Fruit fly (Drosophila melanogaster) ovary, adult (tissue): ENCODE data around the gene Sc2.

Experiments
- CG17801 ChIP-seq: fragments of 200-800 bp; optimal IDR thresholded peaks from 2 replicates; lab custom pipeline; 2019; ENCODE audit warnings: missing biosample characterization, mild to moderate bottlenecking, missing genetic modification characterization, moderate library complexity; ENCODE audit not compliant: partially characterized antibody

The Sc2 gene

dm6 chr3L:3940075-3940819 lies 37.0 kb downstream of the Sc2 start, which contains the start of gene CG12766:
Gene CG12766, minus strand, starts transcription at chr3L:3940125.
- peak; percentile 46 for TF ChIP-seq CG17801 (GFP tag; lab: Kevin White, UChicago)

dm6 chr3L:3942241-3943028 lies 39.1 kb downstream of the Sc2 start, which contains the start of the genes CG10863 and CG14982:
Gene CG10863, minus strand, starts transcription at chr3L:3942465.
Gene CG14982, plus strand, starts transcription at chr3L:3942710.
- TF ChIP-seq CG17801 (GFP tag; lab: Kevin White, UChicago) = peak; percentile 56

- no peak for TF ChIP-seq CG17801 (GFP tag; lab: Kevin White, UChicago)
Measured at dm6 chr3L:3947301-3947941, 44.1 kb downstream of the Sc2 start, which contains the start of gene CG10853. Gene CG10853, plus strand, starts transcription at chr3L:3947891.

- TF ChIP-seq CG17801 (GFP tag; lab: Kevin White, UChicago) = no peak
Measured at dm6 chr3L:3949205-3949604, 45.9 kb downstream of the Sc2 start, which contains the start of gene CG14983. Gene CG14983, minus strand, starts transcription at chr3L:3949305.

dm6 chr3L:3951875-3952274 lies 48.6 kb downstream of the Sc2 start:
- no peak for TF ChIP-seq CG17801 (GFP tag; lab: Kevin White, UChicago)

- no peak for TF ChIP-seq CG17801 (GFP tag; lab: Kevin White, UChicago)
Measured at dm6 chr3L:3952468-3952867, 49.2 kb downstream of the Sc2 start, which contains the start of gene CG14984. Gene CG14984, minus strand, starts transcription at chr3L:3952550.
